Worm (Caenorhabditis elegans) whole organism, young adult: ENCODE data around the gene M04C3.5.

ENCODE experiments used
- B0261.1 ChIP-seq: sonication (generic microtip); optimal IDR thresholded peaks from 2 replicates; lab custom pipeline; 2016; ENCODE audit warnings: mild to moderate bottlenecking, missing genetic modification characterization, moderate library complexity, missing compliant biosample characterization
- ZK185.1 ChIP-seq: sonication (generic microtip); optimal IDR thresholded peaks from 2 replicates; lab custom pipeline; 2016; ENCODE audit warnings: mild to moderate bottlenecking, missing genetic modification characterization, missing compliant biosample characterization; ENCODE audit not compliant: poor library complexity, severe bottlenecking
- aptf-3 ChIP-seq: fragments of 200-800 bp; sonication (Bioruptor generic); IDR thresholded peaks from 2 replicates; pipeline ENCODE4 v1.3.6; 2022; ENCODE audit warnings: missing genetic modification characterization, missing compliant biosample characterization
- attf-5 ChIP-seq: fragments of 200-800 bp; sonication (Bioruptor generic); optimal IDR thresholded peaks from 2 replicates; lab custom pipeline; 2018; ENCODE audit warnings: mild to moderate bottlenecking, missing genetic modification characterization, missing compliant biosample characterization
- bed-2 ChIP-seq: fragments of 200-800 bp; sonication (Bioruptor generic); IDR thresholded peaks from 2 replicates; pipeline ENCODE4 v1.3.6; 2022; ENCODE audit warnings: missing genetic modification reagents, missing genetic modification characterization, missing compliant biosample characterization
- ceh-58 ChIP-seq: fragments of 200-800 bp; sonication (Bioruptor generic); IDR thresholded peaks from 2 replicates; pipeline ENCODE4 v1.3.6; 2022; ENCODE audit warnings: missing genetic modification characterization, missing compliant biosample characterization
- egrh-3 ChIP-seq: fragments of 200-800 bp; sonication (Bioruptor generic); IDR thresholded peaks from 2 replicates; pipeline ENCODE4 v1.3.6; 2022; ENCODE audit warnings: missing genetic modification reagents, missing genetic modification characterization, missing compliant biosample characterization
- hmg-1.2 ChIP-seq: fragments of 200-800 bp; sonication (Bioruptor generic); IDR thresholded peaks from 2 replicates; pipeline ENCODE4 v1.3.6; 2022; ENCODE audit warnings: missing genetic modification reagents, missing genetic modification characterization, missing compliant biosample characterization
- hmg-20 ChIP-seq: fragments of 200-800 bp; sonication (Bioruptor generic); IDR thresholded peaks from 2 replicates; pipeline ENCODE4 v1.3.6; 2022; ENCODE audit warnings: missing genetic modification reagents, missing genetic modification characterization, missing compliant biosample characterization
- nfya-1 ChIP-seq: sonication (generic microtip); optimal IDR thresholded peaks from 2 replicates; lab custom pipeline; 2017; ENCODE audit warnings: antibody characterized with exemption, missing compliant biosample characterization, missing genetic modification characterization, borderline replicate concordance; ENCODE audit not compliant: insufficient read depth
- rec-8 ChIP-seq, 2 experiments: sonication (generic microtip); optimal IDR thresholded peaks; 2 replicates each; lab custom pipeline; 2016; ENCODE audit warnings: mild to moderate bottlenecking in 2 of 2, missing genetic modification characterization in 2 of 2, missing genetic modification reagents in 2 of 2, missing genotype in 2 of 2, missing biosample characterization in 1 of 2, missing compliant biosample characterization in 1 of 2, moderate library complexity in 1 of 2
- rpc-1 ChIP-seq, 2 experiments: fragments of 150-350 bp in 1 of 2; sonication (generic microtip) in 1 of 2; optimal IDR thresholded peaks; 2 replicates each; lab custom pipeline; 2014 to 2018; ENCODE audit warnings: missing biosample characterization in 1 of 2, missing genetic modification characterization in 1 of 2, missing genetic modification reagents in 1 of 2, missing genotype in 1 of 2
- tbp1 ChIP-seq: fragments of 200-800 bp; sonication (Bioruptor generic); optimal IDR thresholded peaks from 2 replicates; lab custom pipeline; 2018; ENCODE audit warnings: mild to moderate bottlenecking, missing genetic modification characterization, missing compliant biosample characterization
- unc-62 ChIP-seq: fragments of 150-350 bp; optimal IDR thresholded peaks from 2 replicates; lab custom pipeline; 2014; ENCODE audit warnings: missing biosample characterization, missing genetic modification reagents, missing genetic modification characterization

M04C3.5 gene

DNA sequence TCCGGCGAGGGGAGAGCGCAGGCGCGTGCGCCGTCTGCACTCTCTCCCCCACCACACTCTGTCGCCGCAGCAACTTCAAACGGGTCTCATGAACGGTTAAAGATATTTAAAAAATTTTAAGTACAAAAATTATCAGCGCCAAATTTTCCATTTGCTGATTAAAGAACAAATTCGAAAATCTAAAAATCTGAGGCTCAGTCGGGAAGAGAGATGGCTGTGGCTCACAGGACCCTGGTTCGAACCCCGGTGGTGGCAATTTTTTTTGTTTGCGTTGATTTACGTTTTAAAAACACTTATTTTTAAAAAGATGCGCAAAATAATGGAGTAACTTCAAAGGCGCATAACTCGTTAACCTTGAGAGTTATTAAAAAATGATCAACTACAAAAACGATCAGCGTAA lies 47.6 kb downstream of the M04C3.5 start:
- TF ChIP-seq hmg-1.2 (GFP tag; lab: Robert Waterston, UW) (peak; percentile 36; the same call in 1 of the 2 replicates), rpc-1 (optimal IDR thresholded peaks at IDR 0.05; lab: Kevin White, UChicago) (peak; percentile 30), rpc-1 (tag; optimal IDR thresholded peaks at IDR 0.05; lab: Kevin White, UChicago) (peak; percentile 65), rec-8 (tag; optimal IDR thresholded peaks at IDR 0.05; lab: Kevin White, UChicago) (no peak), unc-62 (GFP tag; lab: Kevin White, UChicago) (no peak), bed-2 (GFP tag; lab: Robert Waterston, UW) (no peak), tbp1 (peak; percentile 69), nfya-1 (tag; lab: Kevin White, UChicago) (no peak), hmg-20 (no peak), ceh-58 (GFP tag; lab: Robert Waterston, UW) (no peak), attf-5 (GFP tag; lab: Kevin White, UChicago) (no peak), B0261.1 (tag; lab: Kevin White, UChicago) (peak; percentile 46), aptf-3 (GFP tag; lab: Robert Waterston, UW) (no peak), egrh-3 (GFP tag; lab: Robert Waterston, UW) (no peak), ZK185.1 (tag; lab: Kevin White, UChicago) (no peak)
